Worm (Caenorhabditis elegans): ENCODE data around the gene tax-6.

The tax-6 gene

ce11 chrIV:10499948-10500356, 1.4 kb downstream of the tax-6 start:
- TF ChIP-seq ceh-36 (tag; optimal IDR thresholded peaks at IDR 0.05): no peak
- TF ChIP-seq pes-1 (GFP tag; IDR thresholded peaks at IDR 0.05): no peak
- TF ChIP-seq tra-4 (tag; optimal IDR thresholded peaks at IDR 0.05): no peak
- no peak for TF ChIP-seq hmbx-1 (tag; optimal IDR thresholded peaks at IDR 0.05)

ce11 chrIV:10498401-10498800, 3.0 kb downstream of the tax-6 start:
- no peak for TF ChIP-seq aly-1 (tag; optimal IDR thresholded peaks at IDR 0.05)
- TF ChIP-seq F13C5.2 (tag; optimal IDR thresholded peaks at IDR 0.05): no peak
- TF ChIP-seq sea-1 (GFP tag; conservative IDR thresholded peaks at IDR 0.05): no peak
- TF ChIP-seq ceh-36 (tag; optimal IDR thresholded peaks at IDR 0.05): no peak
- no peak for TF ChIP-seq ama-1 (optimal IDR thresholded peaks at IDR 0.05)
- TF ChIP-seq scrt-1 (GFP tag; IDR thresholded peaks at IDR 0.05): no peak
- TF ChIP-seq tbx-37 (GFP tag; conservative IDR thresholded peaks at IDR 0.05): no peak
- no peak for TF ChIP-seq hmbx-1 (tag; optimal IDR thresholded peaks at IDR 0.05)
- no peak for TF ChIP-seq ceh-13 (GFP tag; optimal IDR thresholded peaks at IDR 0.05)
- no peak for TF ChIP-seq hmg-4 (GFP tag; optimal IDR thresholded peaks at IDR 0.05)

- TF ChIP-seq B0310.2 (tag; optimal IDR thresholded peaks at IDR 0.05): no peak
- no peak for TF ChIP-seq hnd-1 (tag; optimal IDR thresholded peaks at IDR 0.05)
- TF ChIP-seq pes-1 (GFP tag; IDR thresholded peaks at IDR 0.05): no peak
- no peak for TF ChIP-seq ceh-36 (tag; optimal IDR thresholded peaks at IDR 0.05)
- TF ChIP-seq hmbx-1 (tag; optimal IDR thresholded peaks at IDR 0.05): no peak
These were observed 12.0 kb downstream of the tax-6 start for ce11 chrIV:10489409-10489808.

- 0 out of 2 replicates have a peak, but pooled peaks have one; percentile 46 for TF ChIP-seq flt-1 (GFP tag; IDR thresholded peaks at IDR 0.05)
- peak; percentile 24 for TF ChIP-seq hnd-1 (tag; optimal IDR thresholded peaks at IDR 0.05)
- peak; percentile 26 for TF ChIP-seq B0310.2 (tag; optimal IDR thresholded peaks at IDR 0.05)
- peak; percentile 86 for TF ChIP-seq tbx-37 (GFP tag; conservative IDR thresholded peaks at IDR 0.05)
- no peak for TF ChIP-seq ama-1 (optimal IDR thresholded peaks at IDR 0.05)
- no peak for TF ChIP-seq sea-1 (GFP tag; conservative IDR thresholded peaks at IDR 0.05)
- TF ChIP-seq scrt-1 (GFP tag; IDR thresholded peaks at IDR 0.05): no peak
- TF ChIP-seq ceh-13 (GFP tag; optimal IDR thresholded peaks at IDR 0.05): no peak
- TF ChIP-seq tbx-11 (GFP tag; IDR thresholded peaks at IDR 0.05): no peak
These were observed 17.7 kb downstream of the tax-6 start, which contains the start of the genes F01D4.5 and ced-5 for ce11 chrIV:10483607-10484117. Gene F01D4.5 (minus strand): TSS chrIV:10483657. Gene ced-5 (plus strand): TSS chrIV:10484110.

- no peak for TF ChIP-seq hnd-1 (tag; optimal IDR thresholded peaks at IDR 0.05)
- no peak for TF ChIP-seq scrt-1 (GFP tag; IDR thresholded peaks at IDR 0.05)
- TF ChIP-seq B0310.2 (tag; optimal IDR thresholded peaks at IDR 0.05): no peak
- TF ChIP-seq ceh-36 (tag; optimal IDR thresholded peaks at IDR 0.05): no peak
- no peak for TF ChIP-seq ama-1 (optimal IDR thresholded peaks at IDR 0.05)
- no peak for TF ChIP-seq aly-1 (tag; optimal IDR thresholded peaks at IDR 0.05)
- no peak for TF ChIP-seq tbx-37 (GFP tag; conservative IDR thresholded peaks at IDR 0.05)
- TF ChIP-seq sea-1 (GFP tag; conservative IDR thresholded peaks at IDR 0.05): no peak
- TF ChIP-seq F13C5.2 (tag; optimal IDR thresholded peaks at IDR 0.05): no peak
- no peak for TF ChIP-seq ceh-13 (GFP tag; optimal IDR thresholded peaks at IDR 0.05)
- TF ChIP-seq hmg-4 (GFP tag; optimal IDR thresholded peaks at IDR 0.05): no peak
- TF ChIP-seq tbx-11 (GFP tag; IDR thresholded peaks at IDR 0.05): no peak
- no peak for TF ChIP-seq flt-1 (GFP tag; IDR thresholded peaks at IDR 0.05)
- TF ChIP-seq tra-4 (tag; optimal IDR thresholded peaks at IDR 0.05): no peak
- TF ChIP-seq hmbx-1 (tag; optimal IDR thresholded peaks at IDR 0.05): no peak
These were observed 18.8 kb downstream of the tax-6 start for ce11 chrIV:10482585-10482984.

- TF ChIP-seq tra-4 (tag; optimal IDR thresholded peaks at IDR 0.05): no peak
- TF ChIP-seq tbx-11 (GFP tag; IDR thresholded peaks at IDR 0.05): peak; percentile 36; the same call in 1 of the 2 replicates
These were observed 19.7 kb downstream of the tax-6 start, which contains the start of gene egl-21 for ce11 chrIV:10481695-10482094. Gene egl-21 (minus strand): TSS chrIV:10481844.

ce11 chrIV:10475234-10475633, 26.2 kb downstream of the tax-6 start:
- TF ChIP-seq B0310.2 (tag; optimal IDR thresholded peaks at IDR 0.05) (no peak), F13C5.2 (tag; optimal IDR thresholded peaks at IDR 0.05) (no peak), tbx-37 (GFP tag; conservative IDR thresholded peaks at IDR 0.05) (no peak), sea-1 (GFP tag; conservative IDR thresholded peaks at IDR 0.05) (no peak), aly-1 (tag; optimal IDR thresholded peaks at IDR 0.05) (no peak), flt-1 (GFP tag; IDR thresholded peaks at IDR 0.05) (no peak), hnd-1 (tag; optimal IDR thresholded peaks at IDR 0.05) (no peak), ceh-13 (GFP tag; optimal IDR thresholded peaks at IDR 0.05) (no peak), ets-7 (tag; optimal IDR thresholded peaks at IDR 0.05) (no peak)

ce11 chrIV:10472478-10472877, 28.9 kb downstream of the tax-6 start, which contains the start of gene bgnt-1.1:
Gene bgnt-1.1 (plus strand): TSS chrIV:10472778.
- TF ChIP-seq tbx-11 (GFP tag; IDR thresholded peaks at IDR 0.05) (no peak), ceh-13 (GFP tag; optimal IDR thresholded peaks at IDR 0.05) (no peak), ets-7 (tag; optimal IDR thresholded peaks at IDR 0.05) (no peak), sea-1 (GFP tag; conservative IDR thresholded peaks at IDR 0.05) (no peak), scrt-1 (GFP tag; IDR thresholded peaks at IDR 0.05) (no peak)

- no peak for TF ChIP-seq ceh-36 (tag; optimal IDR thresholded peaks at IDR 0.05)
- no peak for TF ChIP-seq hnd-1 (tag; optimal IDR thresholded peaks at IDR 0.05)
- TF ChIP-seq scrt-1 (GFP tag; IDR thresholded peaks at IDR 0.05): no peak
- no peak for TF ChIP-seq tbx-37 (GFP tag; conservative IDR thresholded peaks at IDR 0.05)
- TF ChIP-seq sea-1 (GFP tag; conservative IDR thresholded peaks at IDR 0.05): no peak
- TF ChIP-seq ama-1 (optimal IDR thresholded peaks at IDR 0.05): no peak
- TF ChIP-seq aly-1 (tag; optimal IDR thresholded peaks at IDR 0.05): no peak
- TF ChIP-seq flt-1 (GFP tag; IDR thresholded peaks at IDR 0.05): no peak
- no peak for TF ChIP-seq tra-4 (tag; optimal IDR thresholded peaks at IDR 0.05)
- no peak for TF ChIP-seq hmbx-1 (tag; optimal IDR thresholded peaks at IDR 0.05)
- no peak for TF ChIP-seq F13C5.2 (tag; optimal IDR thresholded peaks at IDR 0.05)
These were observed 31.9 kb downstream of the tax-6 start, which contains the start of gene ugt-44 for ce11 chrIV:10469494-10469893. Gene ugt-44 (plus strand): TSS chrIV:10469741.

Measured in whole organism, early embryonic.